Fruit fly (Drosophila melanogaster): ENCODE results near the gene Taf6.

Taf6 gene

DNA sequence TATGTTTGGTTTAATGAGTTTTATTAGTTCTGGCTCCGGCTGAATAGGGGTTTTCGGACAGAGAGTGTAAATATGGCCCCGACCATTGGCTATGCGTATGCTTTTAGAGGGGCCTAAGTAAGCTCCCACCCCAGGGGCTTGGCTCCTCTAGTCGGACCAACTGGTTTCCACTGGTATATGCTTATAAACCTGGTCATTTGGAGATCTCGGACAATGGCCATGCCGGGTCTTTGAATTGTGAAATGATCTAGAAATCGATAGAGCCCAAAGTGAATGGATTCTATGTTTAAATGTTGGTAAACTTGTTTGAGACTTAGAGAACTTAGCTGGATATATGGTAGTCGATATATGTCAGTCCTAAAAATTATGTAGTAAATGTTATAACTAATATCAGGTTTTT, 40.2 kb upstream of the Taf6 start:
- TF ChIP-seq EcR (GFP tag; optimal IDR thresholded peaks at IDR 0.05): no peak
- no peak for TF ChIP-seq Snoo (tag; optimal IDR thresholded peaks at IDR 0.05)
- no peak for TF ChIP-seq CG14655 (GFP tag; optimal IDR thresholded peaks at IDR 0.05)
- TF ChIP-seq CG12605 (GFP tag; IDR thresholded peaks at IDR 0.05): no peak
- TF ChIP-seq gl (tag; optimal IDR thresholded peaks at IDR 0.05): no peak
- TF ChIP-seq CG9948 (tag; optimal IDR thresholded peaks at IDR 0.05): no peak
- no peak for TF ChIP-seq CG8301 (tag; optimal IDR thresholded peaks at IDR 0.05)
- TF ChIP-seq CG32121 (GFP tag; IDR thresholded peaks at IDR 0.05): no peak
- no peak for TF ChIP-seq Ets98B (GFP tag; IDR thresholded peaks at IDR 0.05)
- no peak for TF ChIP-seq CG13204 (GFP tag; optimal IDR thresholded peaks at IDR 0.05)
- TF ChIP-seq CG8159 (tag; optimal IDR thresholded peaks at IDR 0.05): no peak
- TF ChIP-seq CG15710 (tag; optimal IDR thresholded peaks at IDR 0.05): no peak
- TF ChIP-seq CG4496 (GFP tag; IDR thresholded peaks at IDR 0.05): no peak
- TF ChIP-seq CG10348 (GFP tag; IDR thresholded peaks at IDR 0.05): no peak
- TF ChIP-seq D1 (tag; optimal IDR thresholded peaks at IDR 0.05): no peak
- no peak for TF ChIP-seq CG17806 (tag; optimal IDR thresholded peaks at IDR 0.05)
- no peak for TF ChIP-seq Pif1A (GFP tag; optimal IDR thresholded peaks at IDR 0.05)
- no peak for TF ChIP-seq rn (GFP tag; IDR thresholded peaks at IDR 0.05)

DNA sequence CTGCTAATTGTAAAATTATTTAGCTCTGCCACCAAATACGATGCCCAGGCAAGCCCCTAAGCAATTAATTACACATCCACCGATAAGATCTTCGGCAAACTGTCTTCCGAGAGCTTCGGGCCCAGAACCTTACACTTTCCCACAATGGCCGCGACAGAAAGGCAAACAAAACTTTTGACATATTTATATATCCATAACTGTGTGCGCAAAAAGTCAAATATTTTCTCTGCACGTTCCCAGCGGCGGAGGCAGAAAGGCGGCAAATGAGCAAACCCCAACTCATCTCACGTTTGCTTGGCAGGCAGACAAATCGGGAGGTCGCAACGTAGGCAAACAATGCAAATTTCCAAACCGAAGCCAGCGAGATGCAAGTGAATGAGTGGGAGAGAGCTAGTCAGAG, 39.7 kb upstream of the Taf6 start:
- TF ChIP-seq CG17806 (tag; optimal IDR thresholded peaks at IDR 0.05) (no peak), fd96Ca (GFP tag; IDR thresholded peaks at IDR 0.05) (no peak), CG8159 (tag; optimal IDR thresholded peaks at IDR 0.05) (no peak), Pif1B (GFP tag; optimal IDR thresholded peaks at IDR 0.05) (no peak), CG15710 (tag; optimal IDR thresholded peaks at IDR 0.05) (no peak), D1 (tag; optimal IDR thresholded peaks at IDR 0.05) (no peak), gl (tag; optimal IDR thresholded peaks at IDR 0.05) (no peak), EcR (GFP tag; optimal IDR thresholded peaks at IDR 0.05) (no peak), CG8301 (tag; optimal IDR thresholded peaks at IDR 0.05) (no peak), Snoo (tag; optimal IDR thresholded peaks at IDR 0.05) (no peak), Ets98B (GFP tag; IDR thresholded peaks at IDR 0.05) (no peak), CG34367 (tag; optimal IDR thresholded peaks at IDR 0.05) (no peak), CG14655 (GFP tag; optimal IDR thresholded peaks at IDR 0.05) (no peak), CG32121 (GFP tag; IDR thresholded peaks at IDR 0.05) (no peak), Pif1A (GFP tag; optimal IDR thresholded peaks at IDR 0.05) (no peak), CG13204 (GFP tag; optimal IDR thresholded peaks at IDR 0.05) (no peak), CG10348 (GFP tag; IDR thresholded peaks at IDR 0.05) (no peak), rn (GFP tag; IDR thresholded peaks at IDR 0.05) (no peak), CG4496 (GFP tag; IDR thresholded peaks at IDR 0.05) (no peak), CG9948 (tag; optimal IDR thresholded peaks at IDR 0.05) (no peak)

DNA sequence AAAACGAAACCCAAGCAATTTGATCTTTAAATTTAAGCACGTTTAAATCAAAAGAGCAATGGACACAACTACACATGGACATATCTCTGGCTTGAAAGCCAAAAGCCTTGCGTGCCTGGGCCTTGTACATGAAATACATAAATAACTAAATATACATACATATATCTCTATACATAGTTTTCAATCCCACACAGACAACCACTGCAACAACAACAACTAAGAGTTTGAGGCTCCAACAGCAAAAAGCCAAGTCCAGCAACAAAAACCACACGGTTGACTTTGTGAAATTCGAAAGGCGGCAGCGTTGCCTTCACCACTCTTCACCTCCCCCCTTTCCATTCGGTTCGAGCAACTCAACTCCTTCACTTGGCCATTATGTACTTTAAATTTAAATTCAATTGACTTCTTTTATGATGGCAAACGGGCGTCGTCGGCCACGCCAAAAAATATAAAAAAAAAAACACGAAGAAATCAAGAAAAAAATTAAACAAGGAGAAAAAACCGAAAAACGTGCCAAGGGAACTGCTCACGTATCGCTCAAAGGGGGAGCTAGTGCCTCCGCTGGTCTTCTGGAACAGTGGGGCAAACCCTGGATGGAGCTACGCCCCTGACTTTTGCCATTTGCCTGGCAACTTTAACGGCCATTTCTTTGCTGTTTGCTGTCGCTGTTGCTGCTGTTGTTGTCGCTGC, 38.7 kb upstream of the Taf6 start:
- TF ChIP-seq D1 (tag; optimal IDR thresholded peaks at IDR 0.05) (no peak), EcR (GFP tag; optimal IDR thresholded peaks at IDR 0.05) (peak; percentile 67), Pif1B (GFP tag; optimal IDR thresholded peaks at IDR 0.05) (no peak)

DNA sequence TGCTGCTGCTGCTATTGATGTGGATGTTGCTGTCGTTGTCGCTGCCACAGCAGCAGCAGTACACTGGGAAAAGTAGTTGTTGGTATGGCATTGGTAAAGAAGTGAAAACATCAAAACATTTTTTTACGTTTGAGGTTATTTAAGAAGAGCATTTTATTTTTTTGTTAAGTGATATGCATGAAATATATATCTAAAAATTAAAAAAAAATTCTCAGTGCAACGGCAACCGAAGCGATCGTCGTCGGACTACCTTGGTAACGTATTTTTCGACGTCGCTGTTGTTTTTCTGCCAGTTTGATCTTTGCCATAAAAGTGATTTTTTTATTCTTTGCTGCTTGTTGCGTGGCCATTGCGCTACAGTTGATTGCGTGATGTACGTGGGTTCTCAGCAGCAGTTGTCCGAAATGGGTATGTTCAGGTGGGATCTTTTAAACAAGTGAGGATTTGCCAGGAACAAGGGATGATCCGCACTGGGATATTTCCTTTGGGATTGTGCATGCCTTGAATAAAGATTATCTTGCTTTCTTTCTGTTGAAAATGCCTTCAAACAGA, 38.1 kb upstream of the Taf6 start:
- TF ChIP-seq CG4496 (GFP tag; IDR thresholded peaks at IDR 0.05) (peak; percentile 99), CG15710 (tag; optimal IDR thresholded peaks at IDR 0.05) (peak; percentile 99), CG8159 (tag; optimal IDR thresholded peaks at IDR 0.05) (peak; percentile 99), Ets98B (GFP tag; IDR thresholded peaks at IDR 0.05) (peak; percentile 99), CG32121 (GFP tag; IDR thresholded peaks at IDR 0.05) (peak; percentile 99), fd96Ca (GFP tag; IDR thresholded peaks at IDR 0.05) (peak; percentile 98), CG34367 (tag; optimal IDR thresholded peaks at IDR 0.05) (peak; percentile 98), CG17806 (tag; optimal IDR thresholded peaks at IDR 0.05) (peak; percentile 99), D1 (tag; optimal IDR thresholded peaks at IDR 0.05) (peak; percentile 96), CG12605 (GFP tag; IDR thresholded peaks at IDR 0.05) (peak; percentile 98), CG9948 (tag; optimal IDR thresholded peaks at IDR 0.05) (peak; percentile 99), rn (GFP tag; IDR thresholded peaks at IDR 0.05) (peak; percentile 95), CG8301 (tag; optimal IDR thresholded peaks at IDR 0.05) (peak; percentile 98), Snoo (tag; optimal IDR thresholded peaks at IDR 0.05) (peak; percentile 99), CG10348 (GFP tag; IDR thresholded peaks at IDR 0.05) (peak; percentile 93), gl (tag; optimal IDR thresholded peaks at IDR 0.05) (peak; percentile 97), EcR (GFP tag; optimal IDR thresholded peaks at IDR 0.05) (peak; percentile 74), CG14655 (GFP tag; optimal IDR thresholded peaks at IDR 0.05) (peak; percentile 98), Pif1A (GFP tag; optimal IDR thresholded peaks at IDR 0.05) (peak; percentile 99), Pif1B (GFP tag; optimal IDR thresholded peaks at IDR 0.05) (peak; percentile 97), CG13204 (GFP tag; optimal IDR thresholded peaks at IDR 0.05) (peak; percentile 98)

DNA sequence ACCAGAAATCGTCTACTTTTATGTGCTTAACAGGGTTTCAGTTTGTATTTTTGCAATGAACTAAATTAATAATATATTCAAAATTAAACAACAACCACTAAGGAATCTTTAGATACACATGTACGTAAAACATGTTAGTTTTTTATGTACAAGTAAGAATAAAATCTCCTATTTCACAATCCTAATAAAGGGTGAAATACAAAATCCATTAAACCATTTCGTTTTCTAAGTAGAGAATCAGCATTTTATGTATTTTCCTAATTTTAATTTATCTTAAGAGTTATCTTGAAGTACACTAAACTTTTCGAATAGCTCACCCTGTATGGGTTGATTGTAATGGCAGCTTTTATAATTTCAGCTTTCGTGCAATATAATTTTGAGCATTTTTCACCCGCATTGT, 37.1 kb upstream of the Taf6 start:
- TF ChIP-seq gl (tag; optimal IDR thresholded peaks at IDR 0.05): no peak
- peak; percentile 79 for TF ChIP-seq CG8301 (tag; optimal IDR thresholded peaks at IDR 0.05)
- TF ChIP-seq CG9948 (tag; optimal IDR thresholded peaks at IDR 0.05): peak; percentile 83
- TF ChIP-seq CG32121 (GFP tag; IDR thresholded peaks at IDR 0.05): peak; percentile 84
- TF ChIP-seq CG8159 (tag; optimal IDR thresholded peaks at IDR 0.05): peak; percentile 74
- TF ChIP-seq CG13204 (GFP tag; optimal IDR thresholded peaks at IDR 0.05): no peak
- TF ChIP-seq CG17806 (tag; optimal IDR thresholded peaks at IDR 0.05): peak; percentile 78
- TF ChIP-seq CG4496 (GFP tag; IDR thresholded peaks at IDR 0.05): peak; percentile 78; the same call in 2 of the 3 replicates
- TF ChIP-seq CG34367 (tag; optimal IDR thresholded peaks at IDR 0.05): peak; percentile 60
- TF ChIP-seq CG10348 (GFP tag; IDR thresholded peaks at IDR 0.05): peak; percentile 19; the same call in 1 of the 2 replicates
- TF ChIP-seq CG14655 (GFP tag; optimal IDR thresholded peaks at IDR 0.05): peak; percentile 71
- no peak for TF ChIP-seq rn (GFP tag; IDR thresholded peaks at IDR 0.05)
- peak; percentile 67 for TF ChIP-seq Pif1A (GFP tag; optimal IDR thresholded peaks at IDR 0.05)
- TF ChIP-seq CG12605 (GFP tag; IDR thresholded peaks at IDR 0.05): peak; percentile 68
- TF ChIP-seq fd96Ca (GFP tag; IDR thresholded peaks at IDR 0.05): no peak
- TF ChIP-seq EcR (GFP tag; optimal IDR thresholded peaks at IDR 0.05): no peak
- TF ChIP-seq D1 (tag; optimal IDR thresholded peaks at IDR 0.05): peak; percentile 75
- peak; percentile 66 for TF ChIP-seq CG15710 (tag; optimal IDR thresholded peaks at IDR 0.05)
- peak; percentile 79 for TF ChIP-seq Snoo (tag; optimal IDR thresholded peaks at IDR 0.05)
- TF ChIP-seq Ets98B (GFP tag; IDR thresholded peaks at IDR 0.05): peak; percentile 73; the same call in 1 of the 2 replicates
- peak; percentile 48 for TF ChIP-seq Pif1B (GFP tag; optimal IDR thresholded peaks at IDR 0.05)
